Fruit fly (Drosophila melanogaster) whole organism, embryonic: ENCODE data around the gene CG31213.

ENCODE experiments used
- Bdp1 ChIP-seq: fragments of 200-800 bp; sonication (Bioruptor generic); optimal IDR thresholded peaks from 3 replicates; lab custom pipeline; 2016; ENCODE audit warnings: missing biosample characterization, missing genetic modification characterization
- Blimp-1 ChIP-seq: fragments of 200-800 bp; sonication (Bioruptor generic); optimal IDR thresholded peaks from 3 replicates; lab custom pipeline; 2018; ENCODE audit warnings: missing biosample characterization, missing genetic modification characterization, mild to moderate bottlenecking, moderate library complexity, missing genetic modification reagents
- CG10543 ChIP-seq: fragments of 200-800 bp; sonication (Bioruptor generic); optimal IDR thresholded peaks from 3 replicates; lab custom pipeline; 2017; ENCODE audit warnings: missing biosample characterization, mild to moderate bottlenecking, missing genetic modification characterization, moderate library complexity
- CG12942 ChIP-seq: fragments of 200-800 bp; sonication (Bioruptor generic); optimal IDR thresholded peaks from 3 replicates; lab custom pipeline; 2016; ENCODE audit warnings: missing biosample characterization, missing genetic modification characterization
- CG13296 ChIP-seq: fragments of 200-800 bp; sonication (Bioruptor generic); optimal IDR thresholded peaks from 3 replicates; lab custom pipeline; 2018; ENCODE audit warnings: missing biosample characterization, mild to moderate bottlenecking, missing genetic modification characterization
- CG13624 ChIP-seq: fragments of 200-800 bp; sonication (Bioruptor generic); optimal IDR thresholded peaks from 2 replicates; lab custom pipeline; 2016; ENCODE audit warnings: missing biosample characterization, missing genetic modification characterization
- CG14965 ChIP-seq: fragments of 200-800 bp; sonication (Bioruptor generic); optimal IDR thresholded peaks from 2 replicates; lab custom pipeline; 2016; ENCODE audit warnings: missing biosample characterization, missing genetic modification characterization, borderline replicate concordance
- CG17328 ChIP-seq: fragments of 200-800 bp; sonication (Bioruptor generic); IDR thresholded peaks from 2 replicates; pipeline ENCODE4 v1.3.6; 2022; ENCODE audit warnings: missing biosample characterization, missing genetic modification characterization
- CG17359 ChIP-seq: fragments of 200-800 bp; sonication (Bioruptor generic); optimal IDR thresholded peaks from 3 replicates; lab custom pipeline; 2018; ENCODE audit warnings: missing biosample characterization, mild to moderate bottlenecking, missing genetic modification characterization, moderate library complexity
- CG1832 ChIP-seq: fragments of 200-800 bp; sonication (Bioruptor generic); optimal IDR thresholded peaks from 2 replicates; lab custom pipeline; 2017; ENCODE audit warnings: missing biosample characterization, mild to moderate bottlenecking, missing genetic modification characterization, inconsistent platforms
- CG2129 ChIP-seq: fragments of 200-800 bp; sonication (Bioruptor generic); IDR thresholded peaks from 2 replicates; pipeline ENCODE4 v1.3.6; 2022; ENCODE audit warnings: missing biosample characterization, missing genetic modification characterization; ENCODE audit not compliant: partially characterized antibody
- CG30431 ChIP-seq: fragments of 200-800 bp; sonication (Bioruptor generic); optimal IDR thresholded peaks from 2 replicates; lab custom pipeline; 2017; ENCODE audit warnings: missing biosample characterization, missing genetic modification characterization
- CG31224 ChIP-seq: fragments of 200-800 bp; sonication (Bioruptor generic); IDR thresholded peaks from 2 replicates; pipeline ENCODE4 v1.3.6; 2022; ENCODE audit warnings: missing biosample characterization, missing genetic modification characterization
- CG31388 ChIP-seq: fragments of 200-800 bp; sonication (Bioruptor generic); optimal IDR thresholded peaks from 2 replicates; lab custom pipeline; 2016; ENCODE audit warnings: missing biosample characterization, missing genetic modification characterization
- CG32532 ChIP-seq: fragments of 200-800 bp; sonication (Bioruptor generic); IDR thresholded peaks from 2 replicates; pipeline ENCODE4 v1.3.6; 2022; ENCODE audit warnings: missing biosample characterization, missing genetic modification characterization
- CG33557 ChIP-seq: fragments of 200-800 bp; sonication (Bioruptor generic); optimal IDR thresholded peaks from 2 replicates; lab custom pipeline; 2019; ENCODE audit warnings: missing biosample characterization, mild to moderate bottlenecking, missing genetic modification characterization, moderate library complexity
- CG4404 ChIP-seq: fragments of 200-800 bp; sonication (Bioruptor generic); IDR thresholded peaks from 2 replicates; pipeline ENCODE4 v1.3.6; 2022; ENCODE audit warnings: missing biosample characterization, missing genetic modification characterization
- CG5180 ChIP-seq: fragments of 200-800 bp; sonication (Bioruptor generic); optimal IDR thresholded peaks from 3 replicates; lab custom pipeline; 2017; ENCODE audit warnings: missing biosample characterization, missing genetic modification characterization, mild to moderate bottlenecking, moderate library complexity, missing genetic modification reagents
- CG7839 ChIP-seq: fragments of 200-800 bp; sonication (Bioruptor generic); optimal IDR thresholded peaks from 3 replicates; lab custom pipeline; 2018; ENCODE audit warnings: missing biosample characterization, mild to moderate bottlenecking, missing genetic modification characterization, moderate library complexity
- CG8478 ChIP-seq: fragments of >200 bp; optimal IDR thresholded peaks from 2 replicates; lab custom pipeline; 2018
- CG8924 ChIP-seq: fragments of 200-800 bp; optimal IDR thresholded peaks from 3 replicates; lab custom pipeline; 2019; ENCODE audit warnings: missing biosample characterization, mild to moderate bottlenecking, missing genetic modification characterization, moderate library complexity
- CG9609 ChIP-seq: fragments of 200-800 bp; sonication (Bioruptor generic); optimal IDR thresholded peaks from 3 replicates; lab custom pipeline; 2016; ENCODE audit warnings: missing biosample characterization, missing genetic modification characterization
- CG9727 ChIP-seq: fragments of 200-800 bp; sonication (Bioruptor generic); optimal IDR thresholded peaks from 3 replicates; lab custom pipeline; 2017; ENCODE audit warnings: missing biosample characterization, mild to moderate bottlenecking, missing genetic modification characterization
- CHES-1-like ChIP-seq: fragments of 200-800 bp; sonication (Bioruptor generic); optimal IDR thresholded peaks from 2 replicates; lab custom pipeline; 2016; ENCODE audit warnings: missing biosample characterization, missing genetic modification characterization
- CoRest ChIP-seq: fragments of 200-800 bp; sonication (Bioruptor generic); optimal IDR thresholded peaks from 3 replicates; lab custom pipeline; 2018; ENCODE audit warnings: missing biosample characterization, mild to moderate bottlenecking, missing genetic modification characterization, moderate library complexity
- D19B ChIP-seq: fragments of 200-800 bp; sonication (Bioruptor generic); optimal IDR thresholded peaks from 2 replicates; lab custom pipeline; 2017; ENCODE audit warnings: missing biosample characterization, mild to moderate bottlenecking, missing genetic modification characterization
- Dfd ChIP-seq, 2 experiments: fragments of >200 bp; optimal IDR thresholded peaks; 2 replicates each; lab custom pipeline; 2017; ENCODE audit warnings: missing biosample characterization in 2 of 2, missing genetic modification characterization in 2 of 2
- Dll ChIP-seq: fragments of 200-800 bp; sonication (Bioruptor generic); IDR thresholded peaks from 4 replicates; pipeline ENCODE4 v1.3.6; 2022; ENCODE audit warnings: missing biosample characterization, missing genetic modification characterization; ENCODE audit not compliant: partially characterized antibody
- Doc2 ChIP-seq: fragments of 200-800 bp; sonication (Bioruptor generic); IDR thresholded peaks from 2 replicates; pipeline ENCODE4 v1.3.6; 2022; ENCODE audit warnings: missing biosample characterization, missing genetic modification characterization
- Elba2 ChIP-seq: fragments of 200-800 bp; sonication (Bioruptor generic); optimal IDR thresholded peaks from 3 replicates; lab custom pipeline; 2016; ENCODE audit warnings: missing biosample characterization, missing genetic modification characterization
- Fer2 ChIP-seq: fragments of 200-800 bp; sonication (Bioruptor generic); optimal IDR thresholded peaks from 2 replicates; lab custom pipeline; 2018; ENCODE audit warnings: missing biosample characterization, mild to moderate bottlenecking, missing genetic modification characterization, moderate library complexity
- Gug ChIP-seq: fragments of 200-800 bp; sonication (Bioruptor generic); IDR thresholded peaks from 4 replicates; pipeline ENCODE4 v1.3.6; 2022; ENCODE audit warnings: missing biosample characterization, missing genetic modification characterization
- Hsf ChIP-seq: fragments of 200-800 bp; sonication (Bioruptor generic); optimal IDR thresholded peaks from 3 replicates; lab custom pipeline; 2016; ENCODE audit warnings: missing biosample characterization, missing genetic modification characterization
- NC2α ChIP-seq: fragments of 200-800 bp; sonication (Bioruptor generic); optimal IDR thresholded peaks from 2 replicates; lab custom pipeline; 2016; ENCODE audit warnings: missing biosample characterization, missing genetic modification characterization
- Neu2 ChIP-seq: fragments of 200-800 bp; sonication (Bioruptor generic); optimal IDR thresholded peaks from 3 replicates; lab custom pipeline; 2016; ENCODE audit warnings: missing biosample characterization, missing genetic modification characterization, borderline replicate concordance
- Spps ChIP-seq: fragments of 200-800 bp; sonication (Bioruptor generic); optimal IDR thresholded peaks from 2 replicates; lab custom pipeline; 2018; ENCODE audit warnings: missing biosample characterization, mild to moderate bottlenecking, missing genetic modification characterization
- Sry-β ChIP-seq: fragments of 200-800 bp; sonication (Bioruptor generic); optimal IDR thresholded peaks from 2 replicates; lab custom pipeline; 2018; ENCODE audit warnings: missing biosample characterization, mild to moderate bottlenecking, missing genetic modification characterization, moderate library complexity
- al ChIP-seq: fragments of 200-800 bp; sonication (Bioruptor generic); IDR thresholded peaks from 2 replicates; pipeline ENCODE4 v1.3.6; 2022; ENCODE audit warnings: missing biosample characterization, missing genetic modification characterization
- ase ChIP-seq: fragments of 200-800 bp; sonication (Bioruptor generic); IDR thresholded peaks from 3 replicates; pipeline ENCODE4 v1.3.6; 2022; ENCODE audit warnings: missing biosample characterization, missing genetic modification characterization
- chif ChIP-seq, 2 experiments: fragments of 200-800 bp; sonication (Bioruptor generic); optimal IDR thresholded peaks; 3 replicates each; lab custom pipeline; 2016; ENCODE audit warnings: missing biosample characterization in 2 of 2, missing genetic modification characterization in 2 of 2
- chn ChIP-seq: fragments of 200-800 bp; sonication (Bioruptor generic); optimal IDR thresholded peaks from 2 replicates; lab custom pipeline; 2016; ENCODE audit warnings: missing biosample characterization, missing genetic modification characterization
- dan ChIP-seq: fragments of 200-800 bp; sonication (Bioruptor generic); IDR thresholded peaks from 2 replicates; pipeline ENCODE4 v1.3.6; 2022; ENCODE audit warnings: missing biosample characterization, missing genetic modification characterization
- dati ChIP-seq: fragments of 200-800 bp; sonication (Bioruptor generic); IDR thresholded peaks from 2 replicates; pipeline ENCODE4 v1.3.6; 2022; ENCODE audit warnings: missing biosample characterization, missing genetic modification characterization
- dysf ChIP-seq: fragments of 200-800 bp; sonication (Bioruptor generic); IDR thresholded peaks from 3 replicates; pipeline ENCODE4 v1.3.6; 2022; ENCODE audit warnings: missing biosample characterization, missing genetic modification characterization
- hth ChIP-seq: fragments of >200 bp; optimal IDR thresholded peaks from 2 replicates; lab custom pipeline; 2017; ENCODE audit warnings: inconsistent platforms
- pnt ChIP-seq: fragments of 200-800 bp; sonication (Bioruptor generic); optimal IDR thresholded peaks from 3 replicates; lab custom pipeline; 2016; ENCODE audit warnings: missing biosample characterization, missing genetic modification characterization
- pum ChIP-seq: fragments of 200-800 bp; sonication (Bioruptor generic); optimal IDR thresholded peaks from 2 replicates; lab custom pipeline; 2016; ENCODE audit warnings: missing biosample characterization, missing genetic modification characterization
- sens-2 ChIP-seq: fragments of 200-800 bp; sonication (Bioruptor generic); IDR thresholded peaks from 2 replicates; pipeline ENCODE4 v1.3.6; 2022; ENCODE audit warnings: missing biosample characterization, missing genetic modification characterization
- slbo ChIP-seq: fragments of 200-800 bp; sonication (Bioruptor generic); IDR thresholded peaks from 2 replicates; pipeline ENCODE4 v1.3.6; 2022; ENCODE audit warnings: missing biosample characterization, missing genetic modification characterization
- sr ChIP-seq: fragments of 200-800 bp; sonication (Bioruptor generic); IDR thresholded peaks from 3 replicates; pipeline ENCODE4 v1.3.6; 2022; ENCODE audit warnings: missing biosample characterization, missing genetic modification characterization
- trh ChIP-seq: fragments of 200-800 bp; sonication (Bioruptor generic); optimal IDR thresholded peaks from 2 replicates; lab custom pipeline; 2016; ENCODE audit warnings: missing biosample characterization, missing genetic modification characterization
- zen2 ChIP-seq: fragments of 200-800 bp; sonication (Bioruptor generic); IDR thresholded peaks from 3 replicates; pipeline ENCODE4 v1.3.6; 2022; ENCODE audit warnings: missing biosample characterization, missing genetic modification characterization; ENCODE audit not compliant: partially characterized antibody

Gene CG31213

dm6 chr3R:19999474-19999873 is 26.8 kb downstream of the CG31213 start (continued):
- peak; percentile 45; the same call in 1 of the 4 replicates for TF ChIP-seq Gug (GFP tag; lab: Robert Waterston, UW)
- peak; percentile 61 for TF ChIP-seq CG12942
- peak; percentile 13 to 23 for TF ChIP-seq chif (GFP tag; optimal IDR thresholded peaks at IDR 0.05; lab: Kevin White, UChicago)
- TF ChIP-seq Bdp1 (GFP tag; lab: Kevin White, UChicago): no peak
- TF ChIP-seq CG14965: no peak
- TF ChIP-seq al (GFP tag; lab: Robert Waterston, UW): peak; percentile 64
- no peak for TF ChIP-seq CHES-1-like (GFP tag; lab: Kevin White, UChicago)
- peak; percentile 90 for TF ChIP-seq CG17359 (tag; lab: Kevin White, UChicago)
- peak; percentile 53 for TF ChIP-seq Fer2 (tag; lab: Kevin White, UChicago)
- TF ChIP-seq Dll: no peak
- TF ChIP-seq CG9609 (GFP tag; lab: Kevin White, UChicago): no peak
- no peak for TF ChIP-seq sr
- TF ChIP-seq dysf (GFP tag; lab: Robert Waterston, UW): peak; percentile 79
- TF ChIP-seq CG31224: peak; percentile 62
- peak; percentile 70 for TF ChIP-seq CG13296 (GFP tag; lab: Kevin White, UChicago)
- peak; percentile 89 for TF ChIP-seq CG17328 (GFP tag; lab: Robert Waterston, UW)
- no peak for TF ChIP-seq Sry-β (GFP tag; lab: Kevin White, UChicago)
- no peak for TF ChIP-seq CG1832 (GFP tag; lab: Kevin White, UChicago)
- no peak for TF ChIP-seq CG13624 (GFP tag; lab: Kevin White, UChicago)
- peak; percentile 49 for TF ChIP-seq Hsf (GFP tag; lab: Kevin White, UChicago)
- TF ChIP-seq zen2 (GFP tag; lab: Robert Waterston, UW): no peak
- no peak for TF ChIP-seq NC2α (GFP tag; lab: Kevin White, UChicago)
- TF ChIP-seq pum (GFP tag; lab: Kevin White, UChicago): no peak
- peak; percentile 12 for TF ChIP-seq CG31388
- peak; percentile 85 for TF ChIP-seq CG32532
- TF ChIP-seq CG2129: no peak
- peak; percentile 77 for TF ChIP-seq CG33557 (GFP tag; lab: Kevin White, UChicago)
- no peak for TF ChIP-seq Elba2 (GFP tag; lab: Kevin White, UChicago)
- TF ChIP-seq Spps (tag; lab: Kevin White, UChicago): peak; percentile 66
- peak; percentile 28 for TF ChIP-seq CG30431 (GFP tag; lab: Kevin White, UChicago)
- TF ChIP-seq pnt: no peak
- TF ChIP-seq Dfd (GFP tag; optimal IDR thresholded peaks at IDR 0.05; lab: Kevin White, UChicago): no peak
- peak; percentile 90 for TF ChIP-seq slbo (GFP tag; lab: Robert Waterston, UW)
- TF ChIP-seq CG8478 (lab: Kevin White, UChicago): no peak
- no peak for TF ChIP-seq dati (GFP tag; lab: Robert Waterston, UW)
- peak; percentile 1 for TF ChIP-seq CG10543
- no peak for TF ChIP-seq Neu2 (GFP tag; lab: Kevin White, UChicago)
- TF ChIP-seq CoRest (tag; lab: Kevin White, UChicago): peak; percentile 89
- peak; percentile 83 for TF ChIP-seq CG4404 (GFP tag; lab: Robert Waterston, UW)
- peak; percentile 88 for TF ChIP-seq Blimp-1
- peak; percentile 36 for TF ChIP-seq CG5180 (GFP tag; lab: Kevin White, UChicago)
- TF ChIP-seq CG8924 (tag; lab: Kevin White, UChicago): peak; percentile 90
- no peak; the same call in 1 of the 2 replicates for TF ChIP-seq dan (GFP tag; lab: Robert Waterston, UW)
- TF ChIP-seq CG9727 (GFP tag; lab: Kevin White, UChicago): peak; percentile 83
- peak; percentile 19 for TF ChIP-seq chn (GFP tag; lab: Kevin White, UChicago)
- 0 out of 3 replicates have a peak, but pooled peaks have one; percentile 53 for TF ChIP-seq ase (GFP tag; lab: Robert Waterston, UW)
- TF ChIP-seq D19B (GFP tag; lab: Kevin White, UChicago): peak; percentile 91
- TF ChIP-seq CG7839: peak; percentile 89
- TF ChIP-seq trh: no peak
- 0 out of 2 replicates have a peak, but pooled peaks have one; percentile 24 for TF ChIP-seq sens-2 (GFP tag; lab: Robert Waterston, UW)
- no peak for TF ChIP-seq hth (lab: Kevin White, UChicago)
- no peak for TF ChIP-seq Doc2
